Fruit fly (Drosophila melanogaster): Measurements from ENCODE around the gene Orct.

Orct gene

DNA sequence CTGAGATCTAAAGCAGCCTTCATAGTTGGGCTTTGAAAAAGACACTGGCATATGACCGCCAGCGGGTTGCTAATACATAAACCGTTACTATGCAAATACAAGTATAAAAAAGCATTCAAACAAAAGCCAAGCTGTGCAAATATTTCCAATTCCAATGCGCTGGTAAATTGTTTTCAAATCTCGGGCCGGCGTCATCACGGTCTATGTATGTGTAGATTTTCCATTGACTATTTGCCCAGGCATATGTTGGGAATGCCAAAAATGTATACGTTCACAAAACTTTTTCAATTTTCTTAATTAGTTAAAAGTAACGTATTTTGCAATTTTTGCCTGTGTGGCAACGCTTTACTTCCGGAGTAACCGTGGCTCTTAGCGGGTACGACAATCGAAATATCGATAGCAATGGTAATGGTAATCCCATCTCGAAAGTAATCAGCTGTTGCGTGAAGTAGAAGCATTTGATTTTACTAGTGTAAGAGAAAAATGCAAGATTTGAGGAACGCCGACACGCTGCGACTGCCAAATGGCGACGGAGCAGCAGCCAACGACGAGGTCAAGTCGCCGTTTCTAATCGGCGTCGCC lies 13.8 kb downstream of the Orct start, which contains the start of the genes CG34290 and Uck (continued):
- TF ChIP-seq chif (GFP tag; optimal IDR thresholded peaks at IDR 0.05) (peak; percentile 53 to 77), luna (GFP tag; optimal IDR thresholded peaks at IDR 0.05) (peak; percentile 44), fd102C (GFP tag; optimal IDR thresholded peaks at IDR 0.05) (peak; percentile 56), ato (GFP tag; IDR thresholded peaks at IDR 0.05; ENCODE audit: partially characterized antibody) (peak; percentile 66; the same call in 1 of the 2 replicates), H15 (GFP tag; IDR thresholded peaks at IDR 0.05) (peak; percentile 80), MBD-R2 (GFP tag; IDR thresholded peaks at IDR 0.05) (peak; percentile 90), Scr (GFP tag; IDR thresholded peaks at IDR 0.05; ENCODE audit: partially characterized antibody) (peak; percentile 81), Spps (tag; optimal IDR thresholded peaks at IDR 0.05) (peak; percentile 30), CG14441 (GFP tag; IDR thresholded peaks at IDR 0.05) (peak; percentile 50; the same call in 1 of the 2 replicates), yki (optimal IDR thresholded peaks at IDR 0.05) (no peak), CG18011 (GFP tag; optimal IDR thresholded peaks at IDR 0.05) (peak; percentile 72), Bgb (GFP tag; IDR thresholded peaks at IDR 0.05; ENCODE audit: partially characterized antibody) (peak; percentile 86), ci (GFP tag; IDR thresholded peaks at IDR 0.05) (peak; percentile 94), HLH3B (GFP tag; IDR thresholded peaks at IDR 0.05) (peak; percentile 72), CG12299 (tag; optimal IDR thresholded peaks at IDR 0.05) (peak; percentile 59), CG4328 (GFP tag; optimal IDR thresholded peaks at IDR 0.05) (peak; percentile 82), vvl (GFP tag; IDR thresholded peaks at IDR 0.05) (peak; percentile 88), eyg (GFP tag; optimal IDR thresholded peaks at IDR 0.05) (peak; percentile 80), CG4617 (GFP tag; optimal IDR thresholded peaks at IDR 0.05; ENCODE audit: borderline replicate concordance) (peak; percentile 70), Ets97D (GFP tag; optimal IDR thresholded peaks at IDR 0.05) (peak; percentile 99), otp (GFP tag; IDR thresholded peaks at IDR 0.05) (peak; percentile 89), CG32767 (GFP tag; IDR thresholded peaks at IDR 0.05) (0 out of 2 replicates have a peak, but pooled peaks have one; percentile 18), CG11093 (GFP tag; IDR thresholded peaks at IDR 0.05) (0 out of 3 replicates have a peak, but pooled peaks have one; percentile 22), Taf1 (GFP tag; IDR thresholded peaks at IDR 0.05) (no peak), MTF-1 (GFP tag; optimal IDR thresholded peaks at IDR 0.05; ENCODE audit: borderline replicate concordance) (peak; percentile 89), CG1832 (GFP tag; optimal IDR thresholded peaks at IDR 0.05) (no peak), CG8944 (GFP tag; optimal IDR thresholded peaks at IDR 0.05) (peak; percentile 15), CG4424 (GFP tag; optimal IDR thresholded peaks at IDR 0.05) (peak; percentile 59), CG9876 (GFP tag; optimal IDR thresholded peaks at IDR 0.05) (peak; percentile 72), pnt (GFP tag; optimal IDR thresholded peaks at IDR 0.05) (no peak), gce (GFP tag; IDR thresholded peaks at IDR 0.05) (peak; percentile 78), ken (GFP tag; IDR thresholded peaks at IDR 0.05) (peak; percentile 66; the same call in 2 of the 3 replicates), sr (GFP tag; IDR thresholded peaks at IDR 0.05) (0 out of 3 replicates have a peak, but pooled peaks have one; percentile 50), mld (GFP tag; IDR thresholded peaks at IDR 0.05; ENCODE audit: partially characterized antibody) (peak; percentile 65; the same call in 1 of the 3 replicates), tx (GFP tag; optimal IDR thresholded peaks at IDR 0.05) (peak; percentile 67), YL-1 (GFP tag; optimal IDR thresholded peaks at IDR 0.05) (peak; percentile 90), Asciz (GFP tag; optimal IDR thresholded peaks at IDR 0.05) (peak; percentile 70), CG7839 (tag; optimal IDR thresholded peaks at IDR 0.05) (peak; percentile 66), twi (tag; optimal IDR thresholded peaks at IDR 0.05) (peak; percentile 62), Meics (GFP tag; optimal IDR thresholded peaks at IDR 0.05) (peak; percentile 90), Oaz (GFP tag; IDR thresholded peaks at IDR 0.05) (peak; percentile 51; the same call in 1 of the 2 replicates), Atf6 (GFP tag; IDR thresholded peaks at IDR 0.05) (peak; percentile 65), bcd (GFP tag; optimal IDR thresholded peaks at IDR 0.05) (peak; percentile 87), CG14014 (GFP tag; IDR thresholded peaks at IDR 0.05) (peak; percentile 78; the same call in 1 of the 2 replicates), peb (GFP tag; IDR thresholded peaks at IDR 0.05) (0 out of 2 replicates have a peak, but pooled peaks have one; percentile 15), CG32772 (GFP tag; IDR thresholded peaks at IDR 0.05) (0 out of 2 replicates have a peak, but pooled peaks have one; percentile 14), Hr51 (GFP tag; optimal IDR thresholded peaks at IDR 0.05) (peak; percentile 63 to 68), CG8359 (GFP tag; optimal IDR thresholded peaks at IDR 0.05; ENCODE audit: borderline replicate concordance) (peak; percentile 63), CG16813 (GFP tag; IDR thresholded peaks at IDR 0.05; ENCODE audit: partially characterized antibody) (peak; percentile 77)
